Worm (Caenorhabditis elegans) whole organism, L1 larva: ENCODE results near the gene T05B9.2.

Experiments
- C16A3.4 ChIP-seq: fragments of 150-350 bp; optimal IDR thresholded peaks from 2 replicates; lab custom pipeline; 2014; ENCODE audit warnings: missing biosample characterization, missing genetic modification characterization
- F16B12.6 ChIP-seq: fragments of 150-350 bp; optimal IDR thresholded peaks from 2 replicates; lab custom pipeline; 2014; ENCODE audit warnings: missing biosample characterization, missing genetic modification characterization
- Y116A8C.19 ChIP-seq: sonication (generic microtip); optimal IDR thresholded peaks from 2 replicates; lab custom pipeline; 2016; ENCODE audit warnings: missing compliant biosample characterization, missing genetic modification characterization, borderline replicate concordance
- aly-2 ChIP-seq: fragments of 150-350 bp; optimal IDR thresholded peaks from 2 replicates; lab custom pipeline; 2014; ENCODE audit warnings: missing biosample characterization, missing genetic modification characterization
- blmp-1 ChIP-seq: fragments of 150-350 bp; optimal IDR thresholded peaks from 2 replicates; lab custom pipeline; 2014; ENCODE audit warnings: missing biosample characterization, missing genetic modification characterization
- dpl-1 ChIP-seq, 3 experiments: fragments of 150-350 bp in 2 of 3; sonication (generic microtip) in 1 of 3; optimal IDR thresholded peaks; 2 replicates each; lab custom pipeline; 2014 to 2017; ENCODE audit warnings: missing biosample characterization in 3 of 3, missing genetic modification characterization in 3 of 3, missing genetic modification reagents in 3 of 3
- dsc-1 ChIP-seq: sonication (generic microtip); optimal IDR thresholded peaks from 2 replicates; lab custom pipeline; 2016; ENCODE audit warnings: mild to moderate bottlenecking, missing genetic modification characterization, missing compliant biosample characterization
- efl-1 ChIP-seq, 4 experiments: fragments of 150-350 bp; optimal IDR thresholded peaks in 3 of 4; peaks in 1 of 4; 1 replicate in 1 of 4; 2 replicates in 3 of 4; lab custom pipeline; 2014; ENCODE audit warnings: missing biosample characterization in 2 of 4, missing genetic modification characterization in 2 of 4, missing genetic modification reagents in 2 of 4
- egl-13 ChIP-seq: sonication (generic microtip); optimal IDR thresholded peaks from 2 replicates; lab custom pipeline; 2016; ENCODE audit warnings: missing genotype, missing genetic modification reagents, missing genetic modification characterization, missing compliant biosample characterization
- elt-2 ChIP-seq: sonication (generic microtip); optimal IDR thresholded peaks from 2 replicates; lab custom pipeline; 2016; ENCODE audit warnings: missing genetic modification characterization, mild to moderate bottlenecking, inconsistent platforms, missing compliant biosample characterization, missing genetic modification reagents
- ets-5 ChIP-seq: fragments of 200-800 bp; sonication (Bioruptor generic); IDR thresholded peaks from 2 replicates; pipeline ENCODE4 v1.3.6; 2022; ENCODE audit warnings: missing genetic modification characterization, missing compliant biosample characterization
- fkh-8 ChIP-seq: sonication (generic microtip); optimal IDR thresholded peaks from 2 replicates; lab custom pipeline; 2016; ENCODE audit warnings: mild to moderate bottlenecking, missing genetic modification characterization, missing compliant biosample characterization
- fos-1 ChIP-seq: fragments of 150-350 bp; optimal IDR thresholded peaks from 2 replicates; lab custom pipeline; 2014; ENCODE audit warnings: missing biosample characterization, missing genetic modification characterization
- hlh-17 ChIP-seq: fragments of 200-800 bp; sonication (Bioruptor generic); optimal IDR thresholded peaks from 2 replicates; lab custom pipeline; 2018; ENCODE audit warnings: missing genetic modification characterization, mild to moderate bottlenecking, missing compliant biosample characterization, moderate library complexity, borderline replicate concordance
- irx-1 ChIP-seq: sonication (generic microtip); optimal IDR thresholded peaks from 2 replicates; lab custom pipeline; 2016; ENCODE audit warnings: missing genetic modification characterization, missing compliant biosample characterization
- lin-13 ChIP-seq: fragments of 150-350 bp; optimal IDR thresholded peaks from 2 replicates; lab custom pipeline; 2014; ENCODE audit warnings: missing biosample characterization, missing genetic modification reagents, missing genetic modification characterization
- nhr-28 ChIP-seq: fragments of 150-350 bp; optimal IDR thresholded peaks from 2 replicates; lab custom pipeline; 2014; ENCODE audit warnings: missing biosample characterization, missing genetic modification characterization
- nhr-47 ChIP-seq: sonication (generic microtip); optimal IDR thresholded peaks from 2 replicates; lab custom pipeline; 2016; ENCODE audit warnings: mild to moderate bottlenecking, missing genetic modification characterization, moderate library complexity, missing compliant biosample characterization
- nhr-85 ChIP-seq: sonication (generic microtip); peaks from one replicate; lab custom pipeline; 2016; ENCODE audit warnings: missing genetic modification characterization, inconsistent platforms, missing compliant biosample characterization
- nhr-90 ChIP-seq: sonication (generic microtip); optimal IDR thresholded peaks from 2 replicates; lab custom pipeline; 2016; ENCODE audit warnings: mild to moderate bottlenecking, missing genetic modification characterization, missing compliant biosample characterization; ENCODE audit not compliant: poor library complexity
- pqm-1 ChIP-seq: sonication (generic microtip); optimal IDR thresholded peaks from 3 replicates; lab custom pipeline; 2017; ENCODE audit warnings: missing biosample characterization, missing genetic modification characterization
- rnt-1 ChIP-seq: sonication (generic microtip); optimal IDR thresholded peaks from 2 replicates; lab custom pipeline; 2016; ENCODE audit warnings: mild to moderate bottlenecking, missing genetic modification characterization, moderate library complexity, missing compliant biosample characterization
- skn-1 ChIP-seq: fragments of 150-350 bp; optimal IDR thresholded peaks from 2 replicates; lab custom pipeline; 2014; ENCODE audit warnings: missing biosample characterization, missing genetic modification characterization
- snu-23 ChIP-seq: sonication (generic microtip); optimal IDR thresholded peaks from 2 replicates; lab custom pipeline; 2016; ENCODE audit warnings: missing genetic modification characterization, missing compliant biosample characterization
- tlp-1 ChIP-seq: fragments of 150-350 bp; optimal IDR thresholded peaks from 2 replicates; lab custom pipeline; 2014; ENCODE audit warnings: missing biosample characterization, missing genetic modification characterization
- unc-86 ChIP-seq: sonication (generic microtip); optimal IDR thresholded peaks from 2 replicates; lab custom pipeline; 2016; ENCODE audit warnings: missing genetic modification characterization, missing compliant biosample characterization
- vab-15 ChIP-seq: sonication (generic microtip); optimal IDR thresholded peaks from 2 replicates; lab custom pipeline; 2017; ENCODE audit warnings: missing genotype, mild to moderate bottlenecking, missing genetic modification characterization, missing compliant biosample characterization
- xbp-1 ChIP-seq: sonication (generic microtip); optimal IDR thresholded peaks from 2 replicates; lab custom pipeline; 2016; ENCODE audit warnings: missing genetic modification characterization, missing compliant biosample characterization
- zip-4 ChIP-seq: fragments of 200-800 bp; sonication (Bioruptor generic); optimal IDR thresholded peaks from 2 replicates; lab custom pipeline; 2018; ENCODE audit warnings: mild to moderate bottlenecking, missing genetic modification characterization, moderate library complexity, missing compliant biosample characterization

Gene T05B9.2

ce11 chrII:11241497-11241896 lies 14.1 kb upstream of the T05B9.2 start:
- TF ChIP-seq egl-13 (tag; lab: Kevin White, UChicago): no peak

DNA sequence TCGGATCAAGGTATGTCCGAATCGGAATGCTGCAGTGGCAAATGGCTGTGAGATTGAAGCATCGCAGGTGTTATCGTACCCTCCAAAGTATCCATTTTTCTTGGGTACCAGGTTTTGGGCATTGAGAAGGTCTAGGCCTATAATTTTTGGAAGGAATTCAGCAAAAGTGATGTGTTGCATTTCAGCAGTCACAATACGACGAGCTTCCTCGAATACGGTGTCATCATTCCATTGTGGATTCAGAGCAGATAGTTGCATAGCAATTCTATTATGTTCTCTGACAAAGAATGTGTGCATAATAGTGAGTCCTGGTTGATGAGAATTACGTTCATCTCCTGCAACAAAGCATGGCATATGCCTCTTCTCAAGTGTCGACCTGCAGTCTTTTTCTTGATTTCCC lies 12.7 kb upstream of the T05B9.2 start:
- TF ChIP-seq elt-2 (no peak), nhr-90 (tag; lab: Kevin White, UChicago) (no peak), nhr-85 (no peak), F16B12.6 (tag; lab: Kevin White, UChicago) (no peak), pqm-1 (tag; lab: Kevin White, UChicago) (no peak), aly-2 (tag; lab: Kevin White, UChicago) (no peak), ets-5 (GFP tag; lab: Robert Waterston, UW) (no peak), dsc-1 (tag; lab: Kevin White, UChicago) (no peak), C16A3.4 (tag; lab: Kevin White, UChicago) (no peak), zip-4 (GFP tag; lab: Kevin White, UChicago) (no peak), tlp-1 (tag; lab: Kevin White, UChicago) (no peak), fos-1 (no peak), nhr-47 (tag; lab: Kevin White, UChicago) (no peak), skn-1 (tag; lab: Kevin White, UChicago) (no peak), unc-86 (tag; lab: Kevin White, UChicago) (no peak), nhr-28 (tag; lab: Kevin White, UChicago) (no peak), blmp-1 (tag; lab: Kevin White, UChicago) (no peak), xbp-1 (tag; lab: Kevin White, UChicago) (no peak)
- TF ChIP-seq, all 84 proteins: peak for 0

ce11 chrII:11246506-11246905 lies 9.1 kb upstream of the T05B9.2 start:
- no peak for TF ChIP-seq nhr-28 (tag; lab: Kevin White, UChicago)
- peak; percentile 95 for TF ChIP-seq blmp-1 (tag; lab: Kevin White, UChicago)
- TF ChIP-seq, all 84 proteins: peak for 1

DNA sequence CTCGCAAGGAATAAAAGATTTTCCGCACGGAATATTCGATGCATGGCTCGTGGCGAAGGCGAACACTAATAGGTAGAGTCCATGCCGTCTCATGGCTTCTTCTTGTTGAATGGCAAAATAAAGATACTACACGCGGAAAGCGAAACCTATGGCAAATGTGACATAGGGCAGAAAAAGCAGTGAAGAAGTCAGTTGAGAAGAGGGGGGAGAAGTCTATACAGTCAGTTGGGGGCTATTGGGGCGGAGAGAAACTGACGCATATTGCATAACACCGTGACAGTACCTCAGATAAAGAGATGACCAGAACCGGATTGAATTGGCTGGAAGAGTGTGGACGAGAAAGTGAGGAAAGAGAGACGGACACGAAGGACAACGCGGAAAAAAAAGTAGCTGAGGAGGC lies 8.2 kb upstream of the T05B9.2 start, which contains the start of gene T06D8.10:
Gene T06D8.10 (minus strand): TSS at position 101 of the 400 bp plus-strand sequence.
- TF ChIP-seq dpl-1 (GFP tag; optimal IDR thresholded peaks at IDR 0.05; lab: Kevin White, UChicago) (no peak), efl-1 (optimal IDR thresholded peaks at IDR 0.05; lab: Kevin White, UChicago) (no peak), efl-1 (GFP tag; optimal IDR thresholded peaks at IDR 0.05 in 1 of 2; lab: Kevin White, UChicago) (no peak), blmp-1 (tag; lab: Kevin White, UChicago) (peak; percentile 16)

DNA sequence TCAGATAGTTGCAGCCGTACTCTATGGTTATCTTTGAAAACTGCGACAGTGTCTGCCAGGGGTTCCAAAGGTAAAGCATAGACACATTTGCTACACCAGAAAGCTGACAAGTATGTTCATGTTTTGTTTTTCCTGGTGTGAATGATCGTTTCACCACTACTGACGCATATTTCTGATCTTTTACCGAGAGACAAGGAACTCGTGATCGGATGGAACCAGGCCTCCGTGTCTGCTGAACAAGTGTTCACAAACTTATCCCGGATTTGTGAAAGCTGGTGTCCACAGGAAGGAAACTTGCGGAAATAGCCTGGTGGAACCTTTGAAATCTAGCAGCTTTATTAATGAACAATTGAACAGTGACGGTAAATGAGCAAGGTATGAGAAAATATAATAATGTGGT lies 4.1 kb downstream of the T05B9.2 start:
- TF ChIP-seq fkh-8 (tag; lab: Kevin White, UChicago): no peak
- no peak for TF ChIP-seq vab-15
- no peak for TF ChIP-seq irx-1 (tag; lab: Kevin White, UChicago)
- no peak for TF ChIP-seq pqm-1 (tag; lab: Kevin White, UChicago)
- no peak for TF ChIP-seq lin-13
- no peak for TF ChIP-seq snu-23
- TF ChIP-seq ets-5 (GFP tag; lab: Robert Waterston, UW): no peak

DNA sequence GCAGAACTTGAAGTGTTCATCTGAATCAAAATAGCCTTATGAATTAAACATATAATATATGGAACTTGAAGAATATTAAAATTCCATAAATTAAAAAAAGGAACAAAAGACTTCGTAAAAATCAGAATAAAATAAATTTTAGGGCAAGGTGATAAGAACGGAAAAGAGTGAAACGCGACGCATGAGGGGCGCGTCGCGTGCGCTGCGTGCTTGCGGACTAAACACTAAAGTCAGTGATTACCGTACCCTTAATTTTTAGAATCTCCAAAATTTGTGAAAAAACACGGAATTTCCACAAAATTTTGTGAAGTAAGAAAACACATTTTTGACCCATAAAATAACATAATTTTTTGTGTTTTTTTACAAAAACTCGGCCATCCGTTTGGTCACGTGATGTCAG lies 5.5 kb downstream of the T05B9.2 start, which contains the start of gene T05B9.1:
Gene T05B9.1 (minus strand): TSS at position 20 of the 400 bp plus-strand sequence.
- no peak for TF ChIP-seq dpl-1 (GFP tag; optimal IDR thresholded peaks at IDR 0.05; lab: Kevin White, UChicago)
- TF ChIP-seq ets-5 (GFP tag; lab: Robert Waterston, UW): no peak
- no peak for TF ChIP-seq Y116A8C.19 (tag; lab: Kevin White, UChicago)
- TF ChIP-seq tlp-1 (tag; lab: Kevin White, UChicago): no peak
- TF ChIP-seq lin-13: no peak
- no peak for TF ChIP-seq egl-13 (tag; lab: Kevin White, UChicago)
- no peak for TF ChIP-seq hlh-17 (GFP tag; lab: Kevin White, UChicago)
- TF ChIP-seq rnt-1: no peak
